Worm (Caenorhabditis elegans) whole organism, late embryonic: ENCODE results near the gene sru-16.
"Not testable (repeated sequence)": the region's sequence is repeated elsewhere in the genome, so short reads cannot be mapped to it uniquely, and the experiment has no call there.

ENCODE experiments used
- C08G9.2 ChIP-seq: sonication (generic microtip); optimal IDR thresholded peaks from 2 replicates; lab custom pipeline; 2016; ENCODE audit warnings: mild to moderate bottlenecking, missing genetic modification characterization, moderate library complexity, missing compliant biosample characterization
- C38D4.7 ChIP-seq: fragments of 200-800 bp; sonication (Bioruptor generic); optimal IDR thresholded peaks from 2 replicates; lab custom pipeline; 2018; ENCODE audit warnings: mild to moderate bottlenecking, missing genetic modification characterization, moderate library complexity, missing compliant biosample characterization
- K09A11.1 ChIP-seq: sonication (generic microtip); optimal IDR thresholded peaks from 2 replicates; lab custom pipeline; 2017; ENCODE audit warnings: antibody characterized with exemption, mild to moderate bottlenecking, missing genetic modification characterization, missing compliant biosample characterization; ENCODE audit not compliant: insufficient read depth
- T23F11.4 ChIP-seq: fragments of 200-800 bp; sonication (Bioruptor generic); optimal IDR thresholded peaks from 2 replicates; lab custom pipeline; 2018; ENCODE audit warnings: mild to moderate bottlenecking, missing genetic modification characterization, missing compliant biosample characterization
- Y22D7AL.16 ChIP-seq: sonication (generic microtip); optimal IDR thresholded peaks from 2 replicates; lab custom pipeline; 2016; ENCODE audit warnings: missing genetic modification characterization, missing compliant biosample characterization
- ama-1 ChIP-seq: fragments of 150-350 bp; optimal IDR thresholded peaks from 2 replicates; lab custom pipeline; 2014
- ceh-19 ChIP-seq: fragments of 200-800 bp; sonication (Bioruptor generic); optimal IDR thresholded peaks from 2 replicates; lab custom pipeline; 2018; ENCODE audit warnings: mild to moderate bottlenecking, missing genetic modification characterization, missing compliant biosample characterization
- ceh-24 ChIP-seq: sonication (generic microtip); optimal IDR thresholded peaks from 2 replicates; lab custom pipeline; 2016; ENCODE audit warnings: mild to moderate bottlenecking, missing genetic modification characterization, missing compliant biosample characterization
- ceh-30 ChIP-seq: fragments of 150-350 bp; optimal IDR thresholded peaks from 2 replicates; lab custom pipeline; 2014; ENCODE audit warnings: missing biosample characterization, missing genetic modification characterization
- ceh-31 ChIP-seq: sonication (generic microtip); optimal IDR thresholded peaks from 2 replicates; lab custom pipeline; 2016; ENCODE audit warnings: missing genetic modification characterization, missing compliant biosample characterization
- ceh-34 ChIP-seq: sonication (generic microtip); optimal IDR thresholded peaks from 2 replicates; lab custom pipeline; 2016; ENCODE audit warnings: mild to moderate bottlenecking, missing genetic modification characterization, missing compliant biosample characterization
- ceh-45 ChIP-seq: fragments of 200-800 bp; sonication (Bioruptor generic); IDR thresholded peaks from 2 replicates; pipeline ENCODE4 v1.3.6; 2022; ENCODE audit warnings: missing genetic modification reagents, missing genetic modification characterization, missing compliant biosample characterization
- ceh-6 ChIP-seq: fragments of 200-800 bp; sonication (Bioruptor generic); optimal IDR thresholded peaks from 2 replicates; lab custom pipeline; 2018; ENCODE audit warnings: mild to moderate bottlenecking, missing genetic modification characterization, missing compliant biosample characterization
- che-1 ChIP-seq: sonication (generic microtip); optimal IDR thresholded peaks from 2 replicates; lab custom pipeline; 2016; ENCODE audit warnings: mild to moderate bottlenecking, missing genetic modification characterization, missing compliant biosample characterization
- elt-2 ChIP-seq: sonication (generic microtip); optimal IDR thresholded peaks from 2 replicates; lab custom pipeline; 2016; ENCODE audit warnings: missing genetic modification reagents, missing genetic modification characterization, missing compliant biosample characterization
- elt-4 ChIP-seq: sonication (generic microtip); optimal IDR thresholded peaks from 2 replicates; lab custom pipeline; 2016; ENCODE audit warnings: missing genetic modification characterization, missing compliant biosample characterization
- ets-4 ChIP-seq: sonication (generic microtip); optimal IDR thresholded peaks from 2 replicates; lab custom pipeline; 2016; ENCODE audit warnings: missing genetic modification characterization, missing compliant biosample characterization
- eyg-1 ChIP-seq: sonication (generic microtip); optimal IDR thresholded peaks from 2 replicates; lab custom pipeline; 2016; ENCODE audit warnings: missing genotype, missing genetic modification characterization, missing compliant biosample characterization
- fax-1 ChIP-seq: sonication (generic microtip); optimal IDR thresholded peaks from 2 replicates; lab custom pipeline; 2016; ENCODE audit warnings: missing genotype, missing genetic modification characterization, missing compliant biosample characterization
- fkh-10 ChIP-seq: fragments of 150-350 bp; optimal IDR thresholded peaks from 2 replicates; lab custom pipeline; 2014; ENCODE audit warnings: missing biosample characterization, missing genetic modification reagents, missing genetic modification characterization
- fkh-6 ChIP-seq: sonication (generic microtip); optimal IDR thresholded peaks from 2 replicates; lab custom pipeline; 2016; ENCODE audit warnings: missing genetic modification characterization, missing compliant biosample characterization
- gmeb-2 ChIP-seq: sonication (generic microtip); optimal IDR thresholded peaks from 2 replicates; lab custom pipeline; 2016; ENCODE audit warnings: missing genetic modification characterization, inconsistent platforms, missing compliant biosample characterization
- hlh-6 ChIP-seq: sonication (generic microtip); optimal IDR thresholded peaks from 2 replicates; lab custom pipeline; 2016; ENCODE audit warnings: missing genotype, missing genetic modification characterization, missing compliant biosample characterization
- hlh-8 ChIP-seq: sonication (generic microtip); optimal IDR thresholded peaks from 2 replicates; lab custom pipeline; 2016; ENCODE audit warnings: missing genotype, missing genetic modification characterization, missing compliant biosample characterization
- lim-6 ChIP-seq: sonication (generic microtip); optimal IDR thresholded peaks from 2 replicates; lab custom pipeline; 2016; ENCODE audit warnings: missing genetic modification characterization, missing compliant biosample characterization
- lin-11 ChIP-seq: fragments of 200-800 bp; sonication (Bioruptor generic); optimal IDR thresholded peaks from 2 replicates; lab custom pipeline; 2018; ENCODE audit warnings: mild to moderate bottlenecking, missing genetic modification characterization, missing compliant biosample characterization
- madf-2 ChIP-seq: sonication (generic microtip); optimal IDR thresholded peaks from 2 replicates; lab custom pipeline; 2017; ENCODE audit warnings: missing genetic modification characterization, missing compliant biosample characterization
- mec-3 ChIP-seq: sonication (generic microtip); optimal IDR thresholded peaks from 2 replicates; lab custom pipeline; 2016; ENCODE audit warnings: borderline replicate concordance, missing genetic modification characterization, missing compliant biosample characterization
- nfya-1 ChIP-seq: sonication (generic microtip); optimal IDR thresholded peaks from 2 replicates; lab custom pipeline; 2017; ENCODE audit warnings: missing genetic modification characterization, mild to moderate bottlenecking, missing compliant biosample characterization, antibody characterized with exemption, moderate library complexity
- nhr-11 ChIP-seq: fragments of 150-350 bp; optimal IDR thresholded peaks from 2 replicates; lab custom pipeline; 2014; ENCODE audit warnings: missing biosample characterization, missing genetic modification characterization
- nhr-232 ChIP-seq: sonication (generic microtip); optimal IDR thresholded peaks from 2 replicates; lab custom pipeline; 2016; ENCODE audit warnings: missing genetic modification characterization, missing compliant biosample characterization
- npax-4 ChIP-seq: sonication (generic microtip); optimal IDR thresholded peaks from 2 replicates; lab custom pipeline; 2016; ENCODE audit warnings: missing genetic modification characterization, missing compliant biosample characterization
- pag-3 ChIP-seq: sonication (generic microtip); optimal IDR thresholded peaks from 2 replicates; lab custom pipeline; 2016; ENCODE audit warnings: missing compliant biosample characterization, missing genetic modification characterization, borderline replicate concordance
- pha-2 ChIP-seq: sonication (generic microtip); optimal IDR thresholded peaks from 2 replicates; lab custom pipeline; 2017; ENCODE audit warnings: mild to moderate bottlenecking, missing genetic modification characterization, missing compliant biosample characterization
- pha-4 ChIP-seq: fragments of 150-350 bp; optimal IDR thresholded peaks from 2 replicates; lab custom pipeline; 2018; ENCODE audit warnings: missing biosample characterization, missing genetic modification reagents, missing genetic modification characterization
- pqm-1 ChIP-seq: sonication (generic microtip); optimal IDR thresholded peaks from 2 replicates; lab custom pipeline; 2016; ENCODE audit warnings: missing genetic modification characterization, missing compliant biosample characterization
- pros-1 ChIP-seq: fragments of 150-350 bp; optimal IDR thresholded peaks from 2 replicates; lab custom pipeline; 2014; ENCODE audit warnings: missing biosample characterization, missing genetic modification reagents, missing genetic modification characterization
- ref-2 ChIP-seq: sonication (generic microtip); optimal IDR thresholded peaks from 2 replicates; lab custom pipeline; 2016; ENCODE audit warnings: missing genetic modification characterization, missing compliant biosample characterization
- sox-2 ChIP-seq: fragments of 200-800 bp; sonication (Bioruptor generic); IDR thresholded peaks from 2 replicates; pipeline ENCODE4 v1.3.6; 2022; ENCODE audit warnings: missing genetic modification reagents, missing genetic modification characterization, missing compliant biosample characterization
- sox-4 ChIP-seq: sonication (generic microtip); optimal IDR thresholded peaks from 2 replicates; lab custom pipeline; 2017; ENCODE audit warnings: mild to moderate bottlenecking, missing genetic modification characterization, inconsistent platforms, missing compliant biosample characterization
- tbx-2 ChIP-seq: sonication (generic microtip); optimal IDR thresholded peaks from 2 replicates; lab custom pipeline; 2016; ENCODE audit warnings: missing genetic modification characterization, missing compliant biosample characterization
- tbx-7 ChIP-seq: sonication (generic microtip); optimal IDR thresholded peaks from 2 replicates; lab custom pipeline; 2016; ENCODE audit warnings: missing genotype, missing genetic modification characterization, missing compliant biosample characterization
- unc-55 ChIP-seq: sonication (generic microtip); optimal IDR thresholded peaks from 2 replicates; lab custom pipeline; 2017; ENCODE audit warnings: missing biosample characterization, missing genetic modification reagents, missing genetic modification characterization
- unc-86 ChIP-seq: sonication (generic microtip); optimal IDR thresholded peaks from 2 replicates; lab custom pipeline; 2016; ENCODE audit warnings: missing genetic modification characterization, missing compliant biosample characterization
- zip-5 ChIP-seq: sonication (generic microtip); optimal IDR thresholded peaks from 2 replicates; lab custom pipeline; 2016; ENCODE audit warnings: missing genetic modification characterization, missing compliant biosample characterization

sru-16 gene

DNA sequence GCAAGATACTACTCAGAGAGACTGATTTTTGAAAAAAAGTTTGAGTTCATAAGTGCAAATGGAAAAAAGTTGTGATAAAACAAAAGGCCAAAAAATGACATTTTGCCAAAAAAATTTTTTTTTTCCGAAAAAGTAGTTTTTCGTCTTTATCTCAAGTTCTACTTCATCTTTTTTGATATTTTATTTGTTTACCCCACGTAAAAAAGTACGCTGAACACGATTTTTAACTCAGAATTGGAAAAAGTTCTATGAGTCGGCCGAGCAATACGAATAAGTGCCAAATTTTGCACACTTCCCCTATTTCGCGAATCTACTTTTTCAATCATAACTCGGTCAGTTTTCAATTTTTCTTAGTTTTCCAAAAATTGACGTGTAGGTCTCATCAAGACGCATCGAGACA, at the start of gene sru-16:
sru-16 (plus strand) TSS at position 301 of the 400 bp plus-strand sequence.
- TF ChIP-seq pqm-1, ceh-34, sox-4 (tag; lab: Kevin White, UChicago): not testable (repeated sequence)

DNA sequence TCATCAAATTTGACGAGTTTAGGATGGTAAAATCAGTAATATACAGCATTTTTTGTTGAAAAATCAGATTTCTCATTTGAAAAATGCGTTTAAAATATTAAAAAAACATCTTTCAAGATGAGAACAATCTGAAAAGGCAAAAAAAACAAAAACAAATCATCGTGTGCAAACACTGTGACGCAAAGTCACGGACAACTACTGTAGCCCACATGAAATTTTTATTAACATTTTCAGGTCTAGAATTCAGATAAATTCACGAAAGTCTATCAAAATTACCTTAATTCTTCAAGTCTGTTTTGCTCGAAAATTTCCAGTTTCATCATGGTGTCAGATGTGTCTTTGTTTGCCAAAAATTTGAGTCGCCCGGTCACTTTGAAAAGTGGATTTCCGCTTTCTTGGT, 40.2 kb upstream of the sru-16 start:
- TF ChIP-seq tbx-7 (tag; lab: Kevin White, UChicago) = no peak
- TF ChIP-seq mec-3 (tag; lab: Kevin White, UChicago) = no peak
- no peak for TF ChIP-seq npax-4 (tag; lab: Kevin White, UChicago)
- TF ChIP-seq fkh-6 (tag; lab: Kevin White, UChicago) = no peak
- TF ChIP-seq ceh-19 (GFP tag; lab: Kevin White, UChicago) = no peak
- no peak for TF ChIP-seq nhr-232 (tag; lab: Kevin White, UChicago)
- no peak for TF ChIP-seq T23F11.4 (GFP tag; lab: Kevin White, UChicago)
- no peak for TF ChIP-seq tbx-2 (tag; lab: Kevin White, UChicago)
- TF ChIP-seq Y22D7AL.16 (tag; lab: Kevin White, UChicago) = no peak
- TF ChIP-seq C08G9.2 (tag; lab: Kevin White, UChicago) = no peak

DNA sequence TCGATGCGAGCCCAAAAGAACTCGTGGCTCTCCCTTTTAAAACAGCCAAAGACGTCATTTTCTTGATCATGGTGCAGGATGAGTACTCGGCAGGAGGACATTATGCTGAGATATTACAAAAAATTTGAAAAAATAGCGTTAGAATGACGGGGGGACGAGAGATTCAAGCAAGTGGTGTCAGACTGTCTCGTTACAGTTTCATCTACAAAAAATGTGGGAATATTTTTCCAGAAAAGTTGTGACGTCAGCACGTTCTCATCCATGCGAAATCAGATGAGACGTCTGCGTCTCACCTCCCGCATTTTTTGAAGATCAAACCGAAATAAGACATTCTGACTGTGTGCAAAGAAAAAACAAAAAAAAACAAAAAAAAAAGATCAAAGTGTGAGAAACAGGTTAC, 38.9 kb upstream of the sru-16 start, which contains the start of gene rsd-2:
rsd-2 (minus strand) TSS at position 101 of the 400 bp plus-strand sequence.
- no peak for TF ChIP-seq zip-5
- no peak for TF ChIP-seq ceh-6
- no peak for TF ChIP-seq elt-4 (tag; lab: Kevin White, UChicago)
- no peak for TF ChIP-seq sox-4 (tag; lab: Kevin White, UChicago)
- TF ChIP-seq, all 69 proteins: peak for 0

DNA sequence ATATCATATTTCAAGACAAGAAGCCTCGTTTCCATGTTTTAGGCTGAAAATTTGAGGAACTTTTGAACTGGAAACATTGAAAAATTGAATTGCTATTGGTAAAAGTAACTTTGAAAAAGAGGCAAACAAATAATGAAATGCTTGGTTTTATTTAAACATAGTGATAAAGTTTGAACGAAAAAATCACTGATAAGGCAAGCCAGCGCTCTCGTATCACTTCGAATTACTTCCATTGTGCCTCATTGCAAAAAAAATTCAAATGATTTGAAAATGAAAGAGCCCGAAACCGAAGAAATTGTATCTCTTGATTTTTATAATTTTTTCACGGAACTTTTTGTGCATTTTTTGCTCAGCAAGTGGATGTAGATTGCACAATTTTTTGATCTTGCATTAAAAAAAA, 30.9 kb upstream of the sru-16 start, which contains the start of gene F52G2.3:
F52G2.3 (minus strand) TSS at position 43 of the 400 bp plus-strand sequence.
- TF ChIP-seq ceh-6 (no peak), ama-1 (lab: Kevin White, UChicago) (no peak)

DNA sequence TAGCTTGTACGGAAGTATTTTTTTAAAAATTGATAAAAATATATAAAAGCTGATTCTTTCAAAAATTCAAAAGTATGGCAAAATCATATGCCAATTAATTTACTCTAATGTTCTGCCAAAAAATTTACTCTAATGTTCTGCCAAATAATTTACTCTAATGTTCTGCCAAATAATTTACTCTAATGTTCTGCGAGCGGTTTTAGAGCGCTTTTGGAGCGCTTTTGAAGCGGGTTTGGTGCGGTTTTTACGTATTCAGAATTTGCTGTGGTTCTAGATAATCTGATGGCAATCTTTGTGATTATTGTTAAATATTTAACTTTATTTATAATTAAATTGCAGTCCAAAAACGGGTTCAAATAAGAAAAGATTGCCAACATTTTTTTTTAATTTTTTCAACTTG, 29.7 kb upstream of the sru-16 start:
- TF ChIP-seq zip-5 = no peak
- TF ChIP-seq ceh-30 (tag; lab: Kevin White, UChicago) = no peak
- TF ChIP-seq ceh-24 = no peak
- peak; percentile 42 for TF ChIP-seq che-1 (tag; lab: Kevin White, UChicago)
- no peak for TF ChIP-seq ceh-19 (GFP tag; lab: Kevin White, UChicago)
- TF ChIP-seq pha-2 (tag; lab: Kevin White, UChicago) = no peak
- TF ChIP-seq unc-86 = no peak
- TF ChIP-seq madf-2 (tag; lab: Kevin White, UChicago) = no peak
- TF ChIP-seq tbx-7 (tag; lab: Kevin White, UChicago) = no peak
- TF ChIP-seq ref-2 (tag; lab: Kevin White, UChicago) = no peak
- no peak for TF ChIP-seq ets-4 (tag; lab: Kevin White, UChicago)
- TF ChIP-seq K09A11.1 (tag; lab: Kevin White, UChicago) = no peak
- TF ChIP-seq ceh-31 = peak; percentile 72
- no peak for TF ChIP-seq elt-2 (tag; lab: Kevin White, UChicago)
- no peak for TF ChIP-seq unc-55 (GFP tag; lab: Kevin White, UChicago)
- no peak for TF ChIP-seq pag-3 (tag; lab: Kevin White, UChicago)
- TF ChIP-seq C38D4.7 = no peak
- peak; percentile 14 for TF ChIP-seq gmeb-2 (tag; lab: Kevin White, UChicago)
- TF ChIP-seq lin-11 (tag; lab: Kevin White, UChicago) = no peak
- TF ChIP-seq pqm-1 (tag; lab: Kevin White, UChicago) = peak; percentile 22
- no peak for TF ChIP-seq pha-4 (tag; lab: Kevin White, UChicago)
- peak; percentile 32 for TF ChIP-seq ceh-6
- no peak for TF ChIP-seq sox-2 (GFP tag; lab: Robert Waterston, UW)
- peak; percentile 73 for TF ChIP-seq fax-1 (tag; lab: Kevin White, UChicago)
- no peak for TF ChIP-seq ceh-45
- TF ChIP-seq hlh-8 (tag; lab: Kevin White, UChicago) = peak; percentile 72
- TF ChIP-seq lim-6 (tag; lab: Kevin White, UChicago) = no peak
- TF ChIP-seq hlh-6 = no peak
- TF ChIP-seq nfya-1 = no peak
- TF ChIP-seq elt-4 (tag; lab: Kevin White, UChicago) = no peak
- no peak for TF ChIP-seq fkh-10 (GFP tag; lab: Kevin White, UChicago)
- no peak for TF ChIP-seq nhr-11 (tag; lab: Kevin White, UChicago)
- TF ChIP-seq pros-1 (tag; lab: Kevin White, UChicago) = no peak
- no peak for TF ChIP-seq eyg-1 (tag; lab: Kevin White, UChicago)
